Worm (Caenorhabditis elegans) whole organism, mixed stage, embryonic: ENCODE data around the gene ZK856.19.

Experiments used
- M03D4.4 ChIP-seq: sonication (generic microtip); optimal IDR thresholded peaks from 2 replicates; lab custom pipeline; 2017; ENCODE audit warnings: mild to moderate bottlenecking, missing genetic modification characterization, missing compliant biosample characterization
- bed-3 ChIP-seq: fragments of 200-800 bp; sonication (Bioruptor generic); optimal IDR thresholded peaks from 3 replicates; lab custom pipeline; 2018; ENCODE audit warnings: mild to moderate bottlenecking, missing genetic modification characterization, moderate library complexity, missing compliant biosample characterization
- blmp-1 ChIP-seq: fragments of 150-350 bp; optimal IDR thresholded peaks from 2 replicates; lab custom pipeline; 2014; ENCODE audit warnings: missing biosample characterization, missing genetic modification characterization
- ceh-43 ChIP-seq: fragments of 200-800 bp; sonication (Bioruptor generic); optimal IDR thresholded peaks from 2 replicates; lab custom pipeline; 2018; ENCODE audit warnings: mild to moderate bottlenecking, missing genetic modification characterization, moderate library complexity, missing compliant biosample characterization
- ceh-83 ChIP-seq: fragments of 200-800 bp; sonication (Bioruptor generic); optimal IDR thresholded peaks from 2 replicates; lab custom pipeline; 2018; ENCODE audit warnings: mild to moderate bottlenecking, missing genetic modification characterization, missing compliant biosample characterization
- ces-1 ChIP-seq: fragments of 150-350 bp; optimal IDR thresholded peaks from 2 replicates; lab custom pipeline; 2014; ENCODE audit warnings: missing biosample characterization, missing genetic modification reagents, missing genetic modification characterization
- cnd-1 ChIP-seq: fragments of 200-800 bp; sonication (Bioruptor generic); optimal IDR thresholded peaks from 2 replicates; lab custom pipeline; 2018; ENCODE audit warnings: mild to moderate bottlenecking, missing genetic modification characterization, missing compliant biosample characterization
- drap-1 ChIP-seq: fragments of 200-800 bp; sonication (Bioruptor generic); optimal IDR thresholded peaks from 3 replicates; lab custom pipeline; 2018; ENCODE audit warnings: mild to moderate bottlenecking, missing genetic modification characterization, missing compliant biosample characterization
- elt-1 ChIP-seq: sonication (generic microtip); optimal IDR thresholded peaks from 2 replicates; lab custom pipeline; 2017; ENCODE audit warnings: missing genetic modification characterization, mild to moderate bottlenecking, missing compliant biosample characterization, antibody characterized with exemption, moderate library complexity, borderline replicate concordance; ENCODE audit not compliant: insufficient read depth
- elt-3 ChIP-seq: fragments of 150-350 bp; optimal IDR thresholded peaks from 2 replicates; lab custom pipeline; 2014; ENCODE audit warnings: missing biosample characterization, missing genetic modification characterization
- flh-1 ChIP-seq: fragments of 200-800 bp; sonication (Bioruptor generic); optimal IDR thresholded peaks from 2 replicates; lab custom pipeline; 2018; ENCODE audit warnings: mild to moderate bottlenecking, missing genetic modification characterization, moderate library complexity, missing compliant biosample characterization
- ham-2 ChIP-seq: fragments of 200-800 bp; sonication (Bioruptor generic); optimal IDR thresholded peaks from 2 replicates; lab custom pipeline; 2018; ENCODE audit warnings: mild to moderate bottlenecking, missing genetic modification characterization, missing compliant biosample characterization
- hlh-1 ChIP-seq: fragments of 150-350 bp; optimal IDR thresholded peaks from 2 replicates; lab custom pipeline; 2014; ENCODE audit warnings: missing biosample characterization, missing genetic modification reagents, missing genetic modification characterization
- lin-13 ChIP-seq: fragments of 150-350 bp; optimal IDR thresholded peaks from 2 replicates; lab custom pipeline; 2014; ENCODE audit warnings: missing biosample characterization, missing genetic modification characterization
- lin-32 ChIP-seq: fragments of 200-800 bp; sonication (Bioruptor generic); optimal IDR thresholded peaks from 2 replicates; lab custom pipeline; 2018; ENCODE audit warnings: mild to moderate bottlenecking, missing genetic modification characterization, missing compliant biosample characterization
- lsy-2 ChIP-seq: fragments of 150-350 bp; optimal IDR thresholded peaks from 2 replicates; lab custom pipeline; 2014; ENCODE audit warnings: missing biosample characterization, missing genetic modification characterization
- mab-5 ChIP-seq: fragments of 150-350 bp; optimal IDR thresholded peaks from 2 replicates; lab custom pipeline; 2014; ENCODE audit warnings: missing biosample characterization, missing genetic modification characterization
- mep-1 ChIP-seq: fragments of 150-350 bp; optimal IDR thresholded peaks from 2 replicates; lab custom pipeline; 2017; ENCODE audit warnings: missing biosample characterization, missing genetic modification reagents, missing genetic modification characterization, inconsistent platforms
- mls-2 ChIP-seq: sonication (generic microtip); optimal IDR thresholded peaks from 2 replicates; lab custom pipeline; 2016; ENCODE audit warnings: mild to moderate bottlenecking, missing genetic modification characterization, moderate library complexity, missing compliant biosample characterization
- nhr-12 ChIP-seq: fragments of 150-350 bp; optimal IDR thresholded peaks from 2 replicates; lab custom pipeline; 2014; ENCODE audit warnings: missing biosample characterization, missing genetic modification characterization
- nhr-2 ChIP-seq: fragments of 150-350 bp; optimal IDR thresholded peaks from 2 replicates; lab custom pipeline; 2014; ENCODE audit warnings: missing biosample characterization, missing genetic modification characterization
- nhr-237 ChIP-seq: fragments of 150-350 bp; optimal IDR thresholded peaks from 2 replicates; lab custom pipeline; 2014; ENCODE audit warnings: missing biosample characterization, missing genetic modification characterization
- nhr-28 ChIP-seq: fragments of 150-350 bp; optimal IDR thresholded peaks from 2 replicates; lab custom pipeline; 2014; ENCODE audit warnings: missing biosample characterization, missing genetic modification characterization
- nhr-76 ChIP-seq: sonication (generic microtip); optimal IDR thresholded peaks from 2 replicates; lab custom pipeline; 2017; ENCODE audit warnings: missing biosample characterization, missing genetic modification characterization
- pha-4 ChIP-seq: fragments of 150-350 bp; optimal IDR thresholded peaks from 2 replicates; lab custom pipeline; 2018; ENCODE audit warnings: missing biosample characterization, missing genetic modification reagents, missing genetic modification characterization
- sem-2 ChIP-seq: fragments of 200-800 bp; sonication (Bioruptor generic); optimal IDR thresholded peaks from 2 replicates; lab custom pipeline; 2018; ENCODE audit warnings: mild to moderate bottlenecking, missing genetic modification characterization, missing compliant biosample characterization
- snpc-4 ChIP-seq: fragments of 150-350 bp; optimal IDR thresholded peaks from 2 replicates; lab custom pipeline; 2014; ENCODE audit warnings: missing biosample characterization, missing genetic modification characterization
- unc-120 ChIP-seq: sonication (generic microtip); optimal IDR thresholded peaks from 2 replicates; lab custom pipeline; 2017; ENCODE audit warnings: missing genetic modification characterization, missing compliant biosample characterization; ENCODE audit not compliant: poor library complexity, severe bottlenecking
- unc-39 ChIP-seq: fragments of 150-350 bp; optimal IDR thresholded peaks from 2 replicates; lab custom pipeline; 2014; ENCODE audit warnings: missing biosample characterization, missing genetic modification characterization
- unc-62 ChIP-seq: fragments of 150-350 bp; optimal IDR thresholded peaks from 2 replicates; lab custom pipeline; 2014; ENCODE audit warnings: missing biosample characterization, missing genetic modification reagents, missing genetic modification characterization
- zip-8 ChIP-seq: fragments of 150-350 bp; optimal IDR thresholded peaks from 2 replicates; lab custom pipeline; 2014; ENCODE audit warnings: missing biosample characterization, missing genetic modification characterization
- ztf-11 ChIP-seq: fragments of 150-350 bp; optimal IDR thresholded peaks from 2 replicates; lab custom pipeline; 2014; ENCODE audit warnings: missing biosample characterization, missing genetic modification characterization

The ZK856.19 gene

DNA sequence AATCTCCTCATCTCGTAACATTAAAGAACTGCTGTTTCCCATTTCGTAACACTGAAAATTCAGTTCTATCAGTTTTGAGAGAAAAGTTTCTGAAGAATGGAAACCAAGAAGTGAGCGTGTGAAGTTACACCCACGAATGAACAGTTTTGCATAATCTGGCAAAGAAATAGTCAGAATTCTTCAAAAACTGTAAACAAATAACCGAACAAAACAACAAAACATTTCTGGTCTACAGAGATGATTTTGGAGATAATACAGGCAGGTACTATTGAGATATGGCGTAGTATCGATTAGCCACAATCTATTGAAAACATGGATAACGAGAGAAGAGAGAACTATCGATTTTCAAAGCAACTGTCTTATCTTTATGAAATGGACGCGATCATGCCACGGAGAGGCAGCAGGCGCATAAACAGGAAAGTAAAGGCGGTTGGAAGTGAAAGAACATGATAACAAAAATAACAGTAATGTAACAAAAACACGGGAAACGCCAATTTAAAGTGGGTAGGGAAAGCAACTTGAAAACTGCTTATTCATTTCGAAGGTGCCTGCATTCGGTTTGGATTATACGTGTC lies 1.2 kb downstream of the ZK856.19 start, which contains the start of gene chpf-1:
Gene chpf-1 (minus strand): TSS at position 51 of the 575 bp plus-strand sequence.
- TF ChIP-seq drap-1 (GFP tag; lab: Kevin White, UChicago): no peak
- no peak for TF ChIP-seq snpc-4 (tag; lab: Kevin White, UChicago)

DNA sequence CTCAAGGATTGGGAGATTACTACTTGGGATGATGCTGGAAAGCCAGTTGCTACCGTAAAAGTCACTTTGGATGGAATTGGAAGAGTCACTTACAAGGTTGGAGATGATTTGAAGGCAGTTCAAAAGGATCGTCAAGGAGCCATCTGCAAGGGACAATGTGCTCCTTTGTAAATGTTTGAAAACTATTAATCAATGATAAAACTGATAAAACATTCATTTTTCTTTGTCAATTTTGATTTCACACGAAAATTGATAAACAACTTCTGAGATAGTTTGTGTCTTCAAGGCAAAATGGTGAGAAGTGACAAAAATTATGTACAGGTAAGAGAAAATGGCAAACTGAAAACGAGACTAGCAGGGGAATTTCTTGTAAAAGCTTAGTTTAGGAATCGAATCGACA lies 2.4 kb downstream of the ZK856.19 start:
- no peak for TF ChIP-seq nhr-12

ce11 chrV:10201913-10202312 lies 2.8 kb downstream of the ZK856.19 start, which contains the start of gene ZK856.7:
TSS of gene ZK856.7 (plus strand) at chrV:10202098.
- TF ChIP-seq cnd-1 (no peak), lin-13 (no peak), nhr-2 (tag; lab: Kevin White, UChicago) (no peak), snpc-4 (tag; lab: Kevin White, UChicago) (no peak), ceh-83 (GFP tag; lab: Kevin White, UChicago) (no peak), blmp-1 (tag; lab: Kevin White, UChicago) (no peak), nhr-28 (tag; lab: Kevin White, UChicago) (no peak), unc-120 (no peak), flh-1 (no peak), ham-2 (no peak), lsy-2 (tag; lab: Kevin White, UChicago) (no peak), nhr-76 (no peak), ztf-11 (tag; lab: Kevin White, UChicago) (no peak), ces-1 (GFP tag; lab: Kevin White, UChicago) (no peak), unc-39 (no peak), mab-5 (tag; lab: Kevin White, UChicago) (no peak), unc-62 (GFP tag; lab: Kevin White, UChicago) (no peak), hlh-1 (tag; lab: Kevin White, UChicago) (no peak)

- no peak for TF ChIP-seq nhr-237 (tag; lab: Kevin White, UChicago)
- TF ChIP-seq, all 35 proteins: peak for 0
Observed at ce11 chrV:10198386-10198785, 6.3 kb downstream of the ZK856.19 start, which contains the start of gene ZK856.6. TSS of gene ZK856.6 (plus strand) at chrV:10198686.

ce11 chrV:10191242-10191641 lies 13.5 kb downstream of the ZK856.19 start:
- TF ChIP-seq elt-1 (tag; lab: Kevin White, UChicago) (no peak), ces-1 (GFP tag; lab: Kevin White, UChicago) (no peak), lin-32 (GFP tag; lab: Kevin White, UChicago) (no peak), elt-3 (tag; lab: Kevin White, UChicago) (no peak), pha-4 (no peak), unc-62 (GFP tag; lab: Kevin White, UChicago) (no peak), mab-5 (tag; lab: Kevin White, UChicago) (no peak), ceh-83 (GFP tag; lab: Kevin White, UChicago) (no peak), M03D4.4 (tag; lab: Kevin White, UChicago) (no peak), bed-3 (GFP tag; lab: Kevin White, UChicago) (no peak), zip-8 (tag; lab: Kevin White, UChicago) (no peak), ceh-43 (GFP tag; lab: Kevin White, UChicago) (no peak), snpc-4 (tag; lab: Kevin White, UChicago) (no peak), nhr-28 (tag; lab: Kevin White, UChicago) (no peak), mls-2 (no peak), sem-2 (GFP tag; lab: Kevin White, UChicago) (no peak), drap-1 (GFP tag; lab: Kevin White, UChicago) (no peak), unc-39 (no peak), mep-1 (tag; lab: Kevin White, UChicago) (no peak), nhr-237 (tag; lab: Kevin White, UChicago) (no peak)
